Fruit fly (Drosophila melanogaster) Kc167 (cell line): Measurements from ENCODE around the gene vir-1.

Experiments
- h ChIP-seq: fragments of >200 bp; optimal IDR thresholded peaks from 3 replicates; lab custom pipeline; 2018; ENCODE audit warnings: missing external identifiers
- insv ChIP-seq: fragments of >200 bp; optimal IDR thresholded peaks from 3 replicates; lab custom pipeline; 2018; ENCODE audit warnings: missing external identifiers

- TF ChIP-seq insv (lab: Kevin White, UChicago) (no peak), h (lab: Kevin White, UChicago) (no peak)
Measured at dm6 chr2L:12369612-12370011, 53.6 kb downstream of the vir-1 start.
